Worm (Caenorhabditis elegans) whole organism, L1 larva: Measurements from ENCODE around the gene F58B6.1.

Source experiments
- C04F5.9 ChIP-seq: sonication (generic microtip); optimal IDR thresholded peaks from 2 replicates; lab custom pipeline; 2016; ENCODE audit warnings: missing genetic modification characterization, missing compliant biosample characterization
- F16B12.6 ChIP-seq: fragments of 150-350 bp; optimal IDR thresholded peaks from 2 replicates; lab custom pipeline; 2014; ENCODE audit warnings: missing biosample characterization, missing genetic modification characterization
- aly-2 ChIP-seq: fragments of 150-350 bp; optimal IDR thresholded peaks from 2 replicates; lab custom pipeline; 2014; ENCODE audit warnings: missing biosample characterization, missing genetic modification characterization
- blmp-1 ChIP-seq: fragments of 150-350 bp; optimal IDR thresholded peaks from 2 replicates; lab custom pipeline; 2014; ENCODE audit warnings: missing biosample characterization, missing genetic modification characterization
- ceh-8 ChIP-seq: fragments of 200-800 bp; sonication (Bioruptor generic); optimal IDR thresholded peaks from 2 replicates; lab custom pipeline; 2018; ENCODE audit warnings: mild to moderate bottlenecking, missing genetic modification characterization, moderate library complexity, missing compliant biosample characterization
- ceh-88 ChIP-seq: fragments of 200-800 bp; sonication (Bioruptor generic); IDR thresholded peaks from 2 replicates; pipeline ENCODE4 v1.3.6; 2022; ENCODE audit warnings: missing genetic modification characterization, missing compliant biosample characterization
- ceh-90 ChIP-seq: sonication (generic microtip); optimal IDR thresholded peaks from 2 replicates; lab custom pipeline; 2016; ENCODE audit warnings: missing genetic modification characterization, missing compliant biosample characterization
- ces-1 ChIP-seq: fragments of 150-350 bp; optimal IDR thresholded peaks from 2 replicates; lab custom pipeline; 2014; ENCODE audit warnings: missing biosample characterization, missing genetic modification reagents, missing genetic modification characterization
- elt-2 ChIP-seq: sonication (generic microtip); optimal IDR thresholded peaks from 2 replicates; lab custom pipeline; 2016; ENCODE audit warnings: missing genetic modification characterization, mild to moderate bottlenecking, inconsistent platforms, missing compliant biosample characterization, missing genetic modification reagents
- elt-3 ChIP-seq, 6 experiments: fragments of 150-350 bp in 1 of 6; sonication (generic microtip); optimal IDR thresholded peaks; 2 replicates each; lab custom pipeline; 2017 to 2018; ENCODE audit warnings: missing biosample characterization in 6 of 6, missing genetic modification characterization in 6 of 6, inconsistent platforms in 1 of 6
- fkh-8 ChIP-seq: sonication (generic microtip); optimal IDR thresholded peaks from 2 replicates; lab custom pipeline; 2016; ENCODE audit warnings: mild to moderate bottlenecking, missing genetic modification characterization, missing compliant biosample characterization
- hpl-2 ChIP-seq: fragments of 150-350 bp; optimal IDR thresholded peaks from 2 replicates; lab custom pipeline; 2014; ENCODE audit warnings: missing biosample characterization, missing genetic modification reagents, missing genetic modification characterization
- irx-1 ChIP-seq: sonication (generic microtip); optimal IDR thresholded peaks from 2 replicates; lab custom pipeline; 2016; ENCODE audit warnings: missing genetic modification characterization, missing compliant biosample characterization
- jun-1 ChIP-seq: fragments of 150-350 bp; optimal IDR thresholded peaks from 2 replicates; lab custom pipeline; 2014; ENCODE audit warnings: missing biosample characterization, missing genetic modification reagents, missing genetic modification characterization
- lin-13 ChIP-seq: fragments of 150-350 bp; optimal IDR thresholded peaks from 2 replicates; lab custom pipeline; 2014; ENCODE audit warnings: missing biosample characterization, missing genetic modification reagents, missing genetic modification characterization
- mep-1 ChIP-seq: fragments of 150-350 bp; optimal IDR thresholded peaks from 2 replicates; lab custom pipeline; 2014; ENCODE audit warnings: missing biosample characterization, missing genetic modification characterization
- nhr-11 ChIP-seq: fragments of 150-350 bp; optimal IDR thresholded peaks from 2 replicates; lab custom pipeline; 2014; ENCODE audit warnings: missing biosample characterization, missing genetic modification characterization
- nhr-20 ChIP-seq: sonication (generic microtip); optimal IDR thresholded peaks from 2 replicates; lab custom pipeline; 2016; ENCODE audit warnings: mild to moderate bottlenecking, missing genetic modification characterization, missing compliant biosample characterization
- nhr-237 ChIP-seq: fragments of 150-350 bp; optimal IDR thresholded peaks from 2 replicates; lab custom pipeline; 2014; ENCODE audit warnings: missing biosample characterization, missing genetic modification characterization
- nhr-28 ChIP-seq: fragments of 150-350 bp; optimal IDR thresholded peaks from 2 replicates; lab custom pipeline; 2014; ENCODE audit warnings: missing biosample characterization, missing genetic modification characterization
- nhr-77 ChIP-seq: fragments of 150-350 bp; optimal IDR thresholded peaks from 2 replicates; lab custom pipeline; 2014; ENCODE audit warnings: missing biosample characterization, missing genetic modification characterization
- nhr-84 ChIP-seq: sonication (generic microtip); optimal IDR thresholded peaks from 2 replicates; lab custom pipeline; 2017; ENCODE audit warnings: missing biosample characterization, missing genetic modification characterization
- nhr-90 ChIP-seq: sonication (generic microtip); optimal IDR thresholded peaks from 2 replicates; lab custom pipeline; 2016; ENCODE audit warnings: mild to moderate bottlenecking, missing genetic modification characterization, missing compliant biosample characterization; ENCODE audit not compliant: poor library complexity
- pax-3 ChIP-seq: fragments of 200-800 bp; sonication (Bioruptor generic); optimal IDR thresholded peaks from 2 replicates; lab custom pipeline; 2018; ENCODE audit warnings: mild to moderate bottlenecking, missing genetic modification characterization, moderate library complexity, missing compliant biosample characterization
- rnt-1 ChIP-seq: sonication (generic microtip); optimal IDR thresholded peaks from 2 replicates; lab custom pipeline; 2016; ENCODE audit warnings: mild to moderate bottlenecking, missing genetic modification characterization, moderate library complexity, missing compliant biosample characterization
- snu-23 ChIP-seq: sonication (generic microtip); optimal IDR thresholded peaks from 2 replicates; lab custom pipeline; 2016; ENCODE audit warnings: missing genetic modification characterization, missing compliant biosample characterization
- sox-4 ChIP-seq: sonication (generic microtip); optimal IDR thresholded peaks from 2 replicates; lab custom pipeline; 2016; ENCODE audit warnings: missing genetic modification characterization, missing compliant biosample characterization
- sptf-1 ChIP-seq: fragments of 150-350 bp; optimal IDR thresholded peaks from 2 replicates; lab custom pipeline; 2014; ENCODE audit warnings: missing biosample characterization, missing genetic modification characterization
- swsn-7 ChIP-seq: sonication (generic microtip); optimal IDR thresholded peaks from 2 replicates; lab custom pipeline; 2016; ENCODE audit warnings: missing genetic modification characterization, missing compliant biosample characterization
- tbx-2 ChIP-seq: sonication (generic microtip); optimal IDR thresholded peaks from 2 replicates; lab custom pipeline; 2016; ENCODE audit warnings: missing genetic modification characterization, missing compliant biosample characterization
- tlp-1 ChIP-seq: fragments of 150-350 bp; optimal IDR thresholded peaks from 2 replicates; lab custom pipeline; 2014; ENCODE audit warnings: missing biosample characterization, missing genetic modification characterization
- unc-130 ChIP-seq: fragments of 150-350 bp; optimal IDR thresholded peaks from 2 replicates; lab custom pipeline; 2017; ENCODE audit warnings: missing biosample characterization, missing genetic modification characterization, inconsistent platforms
- unc-98 ChIP-seq: fragments of 200-800 bp; sonication (Bioruptor generic); IDR thresholded peaks from 2 replicates; pipeline ENCODE4 v1.3.6; 2022; ENCODE audit warnings: missing genetic modification characterization, missing compliant biosample characterization
- vab-15 ChIP-seq: sonication (generic microtip); optimal IDR thresholded peaks from 2 replicates; lab custom pipeline; 2017; ENCODE audit warnings: missing genotype, mild to moderate bottlenecking, missing genetic modification characterization, missing compliant biosample characterization

The F58B6.1 gene

ce11 chrIII:1115793-1116516 is at the start of gene F58B6.1, which contains the start of gene acsd-1:
F58B6.1 (minus strand) TSS chrIII:1115925.
acsd-1 (plus strand) TSS chrIII:1116466.
- TF ChIP-seq C04F5.9 (tag; lab: Kevin White, UChicago) (no peak), F16B12.6 (tag; lab: Kevin White, UChicago) (no peak), elt-2 (tag; lab: Kevin White, UChicago) (peak; percentile 42), elt-3 (tag; optimal IDR thresholded peaks at IDR 0.05; lab: Kevin White, UChicago) (peak in 1 of 6 experiments; percentile 72), blmp-1 (peak; percentile 22), nhr-90 (no peak)

- TF ChIP-seq ceh-90 (tag; lab: Kevin White, UChicago) (no peak), snu-23 (GFP tag; lab: Kevin White, UChicago) (no peak), unc-130 (no peak), ceh-88 (GFP tag; lab: Robert Waterston, UW) (no peak), nhr-28 (tag; lab: Kevin White, UChicago) (no peak), tlp-1 (no peak), aly-2 (tag; lab: Kevin White, UChicago) (no peak), mep-1 (no peak), nhr-237 (tag; lab: Kevin White, UChicago) (no peak)
These were observed 48.9 kb upstream of the F58B6.1 start for ce11 chrIII:1164668-1165067.

ce11 chrIII:1163203-1163602 is 47.5 kb upstream of the F58B6.1 start:
- TF ChIP-seq nhr-11 (tag; lab: Kevin White, UChicago) (no peak), sox-4 (tag; lab: Kevin White, UChicago) (no peak), ceh-8 (no peak), nhr-77 (tag; lab: Kevin White, UChicago) (no peak), lin-13 (GFP tag; lab: Kevin White, UChicago) (no peak), aly-2 (tag; lab: Kevin White, UChicago) (no peak), irx-1 (no peak), rnt-1 (no peak), nhr-20 (tag; lab: Kevin White, UChicago) (no peak)
- TF ChIP-seq, all 84 proteins: peak for 0

ce11 chrIII:1161946-1162345 is 46.2 kb upstream of the F58B6.1 start:
- TF ChIP-seq sptf-1 (tag; lab: Kevin White, UChicago) (no peak), fkh-8 (tag; lab: Kevin White, UChicago) (peak; percentile 10), pax-3 (tag; lab: Kevin White, UChicago) (no peak), nhr-84 (tag; lab: Kevin White, UChicago) (no peak), hpl-2 (GFP tag; lab: Kevin White, UChicago) (no peak), jun-1 (tag; lab: Kevin White, UChicago) (no peak), unc-98 (GFP tag; lab: Robert Waterston, UW) (no peak), swsn-7 (tag; lab: Kevin White, UChicago) (no peak)

- TF ChIP-seq blmp-1 (peak; percentile 97), C04F5.9 (tag; lab: Kevin White, UChicago) (no peak)
These were observed 36.0 kb upstream of the F58B6.1 start, which contains the start of gene cdh-12 for ce11 chrIII:1151680-1152079. cdh-12 (plus strand) TSS chrIII:1152044.

- no peak for TF ChIP-seq vab-15 (tag; lab: Kevin White, UChicago)
- TF ChIP-seq sox-4 (tag; lab: Kevin White, UChicago): no peak
- TF ChIP-seq ces-1: no peak
- TF ChIP-seq blmp-1: peak; percentile 96
- no peak for TF ChIP-seq tbx-2 (tag; lab: Kevin White, UChicago)
These were observed 33.7 kb upstream of the F58B6.1 start for ce11 chrIII:1149472-1149871.
